Worm (Caenorhabditis elegans) whole organism, mixed stage, embryonic: ENCODE data around the gene ctps-1.

ENCODE experiments used
- bed-3 ChIP-seq: fragments of 200-800 bp; sonication (Bioruptor generic); optimal IDR thresholded peaks from 3 replicates; lab custom pipeline; 2018; ENCODE audit warnings: mild to moderate bottlenecking, missing genetic modification characterization, moderate library complexity, missing compliant biosample characterization
- blmp-1 ChIP-seq: fragments of 150-350 bp; optimal IDR thresholded peaks from 2 replicates; lab custom pipeline; 2014; ENCODE audit warnings: missing biosample characterization, missing genetic modification characterization
- cnd-1 ChIP-seq: fragments of 200-800 bp; sonication (Bioruptor generic); optimal IDR thresholded peaks from 2 replicates; lab custom pipeline; 2018; ENCODE audit warnings: mild to moderate bottlenecking, missing genetic modification characterization, missing compliant biosample characterization
- drap-1 ChIP-seq: fragments of 200-800 bp; sonication (Bioruptor generic); optimal IDR thresholded peaks from 3 replicates; lab custom pipeline; 2018; ENCODE audit warnings: mild to moderate bottlenecking, missing genetic modification characterization, missing compliant biosample characterization
- elt-1 ChIP-seq: sonication (generic microtip); optimal IDR thresholded peaks from 2 replicates; lab custom pipeline; 2017; ENCODE audit warnings: missing genetic modification characterization, mild to moderate bottlenecking, missing compliant biosample characterization, antibody characterized with exemption, moderate library complexity, borderline replicate concordance; ENCODE audit not compliant: insufficient read depth
- flh-1 ChIP-seq: fragments of 200-800 bp; sonication (Bioruptor generic); optimal IDR thresholded peaks from 2 replicates; lab custom pipeline; 2018; ENCODE audit warnings: mild to moderate bottlenecking, missing genetic modification characterization, moderate library complexity, missing compliant biosample characterization
- ham-2 ChIP-seq: fragments of 200-800 bp; sonication (Bioruptor generic); optimal IDR thresholded peaks from 2 replicates; lab custom pipeline; 2018; ENCODE audit warnings: mild to moderate bottlenecking, missing genetic modification characterization, missing compliant biosample characterization
- lin-32 ChIP-seq: fragments of 200-800 bp; sonication (Bioruptor generic); optimal IDR thresholded peaks from 2 replicates; lab custom pipeline; 2018; ENCODE audit warnings: mild to moderate bottlenecking, missing genetic modification characterization, missing compliant biosample characterization
- mab-5 ChIP-seq: fragments of 150-350 bp; optimal IDR thresholded peaks from 2 replicates; lab custom pipeline; 2014; ENCODE audit warnings: missing biosample characterization, missing genetic modification characterization
- nhr-12 ChIP-seq: fragments of 150-350 bp; optimal IDR thresholded peaks from 2 replicates; lab custom pipeline; 2014; ENCODE audit warnings: missing biosample characterization, missing genetic modification characterization
- nhr-2 ChIP-seq: fragments of 150-350 bp; optimal IDR thresholded peaks from 2 replicates; lab custom pipeline; 2014; ENCODE audit warnings: missing biosample characterization, missing genetic modification characterization
- nhr-76 ChIP-seq: sonication (generic microtip); optimal IDR thresholded peaks from 2 replicates; lab custom pipeline; 2017; ENCODE audit warnings: missing biosample characterization, missing genetic modification characterization
- tbx-8 ChIP-seq: fragments of 200-800 bp; sonication (Bioruptor generic); optimal IDR thresholded peaks from 2 replicates; lab custom pipeline; 2018; ENCODE audit warnings: mild to moderate bottlenecking, missing genetic modification characterization, moderate library complexity, missing compliant biosample characterization
- unc-120 ChIP-seq: sonication (generic microtip); optimal IDR thresholded peaks from 2 replicates; lab custom pipeline; 2017; ENCODE audit warnings: missing genetic modification characterization, missing compliant biosample characterization; ENCODE audit not compliant: poor library complexity, severe bottlenecking
- unc-62 ChIP-seq: fragments of 150-350 bp; optimal IDR thresholded peaks from 2 replicates; lab custom pipeline; 2014; ENCODE audit warnings: missing biosample characterization, missing genetic modification reagents, missing genetic modification characterization
- zip-8 ChIP-seq: fragments of 150-350 bp; optimal IDR thresholded peaks from 2 replicates; lab custom pipeline; 2014; ENCODE audit warnings: missing biosample characterization, missing genetic modification characterization

The ctps-1 gene

DNA sequence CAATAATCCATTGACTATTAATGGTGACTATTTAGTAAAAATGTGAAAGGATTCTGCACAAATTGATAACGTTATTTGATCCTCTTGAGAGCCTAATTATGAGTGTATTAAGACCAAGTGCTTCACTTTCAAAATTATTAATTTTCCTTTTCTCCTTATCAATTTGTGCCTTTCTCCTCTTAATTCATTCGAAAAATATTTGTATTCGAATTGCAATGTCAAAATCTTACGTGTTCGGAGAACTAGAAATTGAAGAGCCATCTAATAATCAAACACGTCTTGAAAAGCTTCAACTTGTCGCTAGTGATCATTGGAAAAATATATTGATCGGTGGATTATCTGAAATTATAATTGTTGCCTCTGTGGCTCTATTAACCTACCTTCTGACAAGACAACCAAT is 53.8 kb downstream of the ctps-1 start, which contains the start of the genes clec-36 and clec-26:
clec-36 (minus strand) TSS at position 101 of the 400 bp plus-strand sequence.
clec-26 (plus strand) TSS at position 114 of the 400 bp plus-strand sequence.
- no peak for TF ChIP-seq bed-3 (GFP tag; lab: Kevin White, UChicago)
- no peak for TF ChIP-seq elt-1
- no peak for TF ChIP-seq nhr-12 (tag; lab: Kevin White, UChicago)
- no peak for TF ChIP-seq mab-5
- TF ChIP-seq cnd-1 (tag; lab: Kevin White, UChicago) = no peak
- no peak for TF ChIP-seq unc-62 (GFP tag; lab: Kevin White, UChicago)
- TF ChIP-seq drap-1 (GFP tag; lab: Kevin White, UChicago) = no peak
- no peak for TF ChIP-seq lin-32 (GFP tag; lab: Kevin White, UChicago)
- no peak for TF ChIP-seq unc-120 (tag; lab: Kevin White, UChicago)
- TF ChIP-seq tbx-8 (GFP tag; lab: Kevin White, UChicago) = no peak
- no peak for TF ChIP-seq nhr-76 (tag; lab: Kevin White, UChicago)
- TF ChIP-seq zip-8 (tag; lab: Kevin White, UChicago) = no peak
- no peak for TF ChIP-seq flh-1 (GFP tag; lab: Kevin White, UChicago)
- no peak for TF ChIP-seq blmp-1 (tag; lab: Kevin White, UChicago)
- no peak for TF ChIP-seq nhr-2 (tag; lab: Kevin White, UChicago)

- no peak for TF ChIP-seq ham-2 (GFP tag; lab: Kevin White, UChicago)
These were observed 57.3 kb downstream of the ctps-1 start, which contains the start of gene clec-37 for ce11 chrV:16852002-16852401. TSS of gene clec-37 (minus strand) at chrV:16852102.
